Fruit fly (Drosophila melanogaster) whole organism, pupa: ENCODE data around the gene Cyp304a1.

ENCODE experiments used
- CG12605 ChIP-seq: fragments of 200-800 bp; sonication (Bioruptor generic); IDR thresholded peaks from 2 replicates; pipeline ENCODE4 v1.3.6; 2022; ENCODE audit warnings: missing biosample characterization, missing genetic modification characterization
- CG8159 ChIP-seq: fragments of 200-800 bp; sonication (Bioruptor generic); optimal IDR thresholded peaks from 3 replicates; lab custom pipeline; 2018; ENCODE audit warnings: missing biosample characterization, mild to moderate bottlenecking, missing genetic modification characterization, moderate library complexity
- CG8301 ChIP-seq: fragments of 200-800 bp; sonication (Bioruptor generic); optimal IDR thresholded peaks from 2 replicates; lab custom pipeline; 2018; ENCODE audit warnings: missing biosample characterization, mild to moderate bottlenecking, missing genetic modification characterization
- EcR ChIP-seq: fragments of 200-800 bp; sonication (Bioruptor generic); optimal IDR thresholded peaks from 3 replicates; lab custom pipeline; 2019; ENCODE audit warnings: missing biosample characterization, missing genetic modification characterization, mild to moderate bottlenecking, moderate library complexity, missing genetic modification reagents
- Ets98B ChIP-seq: fragments of 200-800 bp; sonication (Bioruptor generic); IDR thresholded peaks from 2 replicates; pipeline ENCODE4 v1.3.6; 2022; ENCODE audit warnings: missing biosample characterization, missing genetic modification characterization
- Pif1A ChIP-seq: fragments of 200-800 bp; sonication (Bioruptor generic); optimal IDR thresholded peaks from 3 replicates; lab custom pipeline; 2016; ENCODE audit warnings: missing biosample characterization, missing genetic modification characterization

DNA sequence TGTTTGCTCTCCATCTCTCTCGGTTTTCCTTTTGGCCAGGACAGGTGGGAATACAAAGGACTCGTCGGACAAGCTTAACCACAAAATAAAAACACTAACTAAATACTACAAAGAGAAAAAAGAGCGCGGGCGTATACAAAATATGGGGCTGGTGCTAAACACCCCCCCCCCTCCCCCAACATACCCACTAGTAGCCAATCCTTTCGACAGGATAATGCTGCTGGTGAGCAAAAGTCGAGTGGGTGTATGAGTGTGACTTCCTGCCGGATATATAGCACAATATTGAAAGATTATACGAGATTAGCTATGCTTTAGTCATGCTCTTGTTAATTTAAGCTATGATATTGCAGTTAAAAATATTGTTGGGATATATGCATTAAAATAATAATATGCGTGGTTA lies 11.6 kb downstream of the Cyp304a1 start:
- no peak for TF ChIP-seq CG8159 (tag; lab: Kevin White, UChicago)
- no peak for TF ChIP-seq Ets98B (GFP tag; lab: Robert Waterston, UW)
- TF ChIP-seq CG12605 = no peak
- TF ChIP-seq EcR (GFP tag; lab: Kevin White, UChicago) = no peak
- no peak for TF ChIP-seq CG8301 (tag; lab: Kevin White, UChicago)
- TF ChIP-seq Pif1A (GFP tag; lab: Kevin White, UChicago) = no peak
